Worm (Caenorhabditis elegans): ENCODE results near the gene ZK652.8.

The ZK652.8 gene

DNA sequence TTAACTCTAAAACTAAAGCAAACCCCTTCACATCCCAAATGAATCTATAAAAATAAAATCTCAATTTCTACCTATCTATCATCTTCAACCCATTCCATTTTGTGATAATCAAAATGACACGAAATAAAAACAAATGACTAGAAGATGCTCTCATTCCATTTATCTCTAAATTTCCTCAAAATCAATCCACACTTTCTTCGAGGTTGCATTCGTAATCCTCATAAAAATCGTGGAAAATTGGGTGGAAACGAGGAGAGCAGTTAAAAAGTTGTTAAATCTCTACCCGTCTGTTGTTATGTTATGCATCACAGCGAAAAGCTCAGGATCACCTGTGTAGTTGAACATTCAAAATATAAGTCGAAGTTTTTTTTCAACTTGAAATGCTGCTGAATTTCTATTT lies 36.5 kb downstream of the ZK652.8 start (continued):
- TF ChIP-seq ceh-91 (GFP tag; IDR thresholded peaks at IDR 0.05) (no peak), ceh-79 (tag; optimal IDR thresholded peaks at IDR 0.05) (no peak)

- TF ChIP-seq dpff-1 (tag; optimal IDR thresholded peaks at IDR 0.05), result no peak
- TF ChIP-seq ceh-27 (GFP tag; optimal IDR thresholded peaks at IDR 0.05), result no peak
- no peak for TF ChIP-seq Y95B8A.8 (GFP tag; IDR thresholded peaks at IDR 0.05)
- TF ChIP-seq akir-1 (GFP tag; optimal IDR thresholded peaks at IDR 0.05), result no peak
- no peak for TF ChIP-seq chd-7 (tag; optimal IDR thresholded peaks at IDR 0.05)
- no peak for TF ChIP-seq F55B11.4 (tag; optimal IDR thresholded peaks at IDR 0.05; ENCODE audit: borderline replicate concordance, insufficient read depth)
- no peak for TF ChIP-seq F49E8.2 (tag; optimal IDR thresholded peaks at IDR 0.05; ENCODE audit: insufficient read depth)
- TF ChIP-seq ceh-40 (GFP tag; IDR thresholded peaks at IDR 0.05), result no peak
- no peak for TF ChIP-seq tbp1 (GFP tag; optimal IDR thresholded peaks at IDR 0.05)
- no peak for TF ChIP-seq pha-4 (tag; optimal IDR thresholded peaks at IDR 0.05)
- TF ChIP-seq lin-26 (GFP tag; IDR thresholded peaks at IDR 0.05), result no peak
- no peak for TF ChIP-seq cebp-2 (GFP tag; IDR thresholded peaks at IDR 0.05)
- no peak for TF ChIP-seq madf-10 (tag; optimal IDR thresholded peaks at IDR 0.05)
- no peak for TF ChIP-seq repo-1 (tag; optimal IDR thresholded peaks at IDR 0.05)
- no peak for TF ChIP-seq egl-18 (GFP tag; IDR thresholded peaks at IDR 0.05)
- TF ChIP-seq F23B12.7 (tag; optimal IDR thresholded peaks at IDR 0.05; ENCODE audit: insufficient read depth), result no peak
- TF ChIP-seq aptf-2 (GFP tag; conservative IDR thresholded peaks at IDR 0.05), result no peak
- no peak for TF ChIP-seq lir-1 (GFP tag; conservative IDR thresholded peaks at IDR 0.05)
Observed at ce11 chrIII:7805253-7805652, 38.2 kb downstream of the ZK652.8 start.

ce11 chrIII:7795311-7795710 lies 48.1 kb downstream of the ZK652.8 start, which contains the start of gene cyk-7:
Gene cyk-7 (minus strand): TSS chrIII:7795409.
- TF ChIP-seq nhr-179 (tag; optimal IDR thresholded peaks at IDR 0.05), result no peak
- TF ChIP-seq repo-1 (tag; optimal IDR thresholded peaks at IDR 0.05), result no peak
- TF ChIP-seq hsf-1 (GFP tag; IDR thresholded peaks at IDR 0.05), result 0 out of 2 replicates have a peak, but pooled peaks have one; percentile 42
- TF ChIP-seq madf-6 (GFP tag; IDR thresholded peaks at IDR 0.05), result no peak; the same call in none of the 2 replicates
- TF ChIP-seq attf-6 (GFP tag; IDR thresholded peaks at IDR 0.05), result no peak
- TF ChIP-seq fkh-3 (tag; optimal IDR thresholded peaks at IDR 0.05), result no peak
- no peak for TF ChIP-seq pha-4 (tag; optimal IDR thresholded peaks at IDR 0.05)
- peak; percentile 69 for TF ChIP-seq xnd-1 (tag; optimal IDR thresholded peaks at IDR 0.05)
- TF ChIP-seq mxl-1 (tag; optimal IDR thresholded peaks at IDR 0.05), result no peak
- TF ChIP-seq nfya-1 (tag; optimal IDR thresholded peaks at IDR 0.05; ENCODE audit: borderline replicate concordance, insufficient read depth), result no peak
- no peak; the same call in 1 of the 2 replicates for TF ChIP-seq dox-1 (GFP tag; IDR thresholded peaks at IDR 0.05)
- no peak for TF ChIP-seq hlh-12 (tag; optimal IDR thresholded peaks at IDR 0.05)
- TF ChIP-seq ztf-28 (GFP tag; IDR thresholded peaks at IDR 0.05), result no peak
- TF ChIP-seq Y95B8A.8 (GFP tag; IDR thresholded peaks at IDR 0.05), result no peak
- TF ChIP-seq F23B12.7 (tag; optimal IDR thresholded peaks at IDR 0.05; ENCODE audit: insufficient read depth), result peak; percentile 51
- TF ChIP-seq somi-1 (GFP tag; optimal IDR thresholded peaks at IDR 0.05), result no peak
- no peak for TF ChIP-seq nhr-80 (tag; optimal IDR thresholded peaks at IDR 0.05)
- no peak for TF ChIP-seq Y56A3A.18 (GFP tag; IDR thresholded peaks at IDR 0.05)
- no peak for TF ChIP-seq B0019.2 (GFP tag; conservative IDR thresholded peaks at IDR 0.05)
- peak; percentile 24 for TF ChIP-seq snpc-1.1 (tag; optimal IDR thresholded peaks at IDR 0.05; ENCODE audit: insufficient read depth)
- TF ChIP-seq dpl-1 (GFP tag; optimal IDR thresholded peaks at IDR 0.05), result peak; percentile 77
- no peak for TF ChIP-seq nhr-120 (GFP tag; IDR thresholded peaks at IDR 0.05)
- TF ChIP-seq hmg-1.2 (GFP tag; IDR thresholded peaks at IDR 0.05), result no peak
- no peak for TF ChIP-seq snpc-4 (GFP tag; optimal IDR thresholded peaks at IDR 0.05)
- peak in 1 of 4 experiments; percentile 28 for TF ChIP-seq snpc-4 (tag; optimal IDR thresholded peaks at IDR 0.05)
- no peak for TF ChIP-seq unc-130 (GFP tag; optimal IDR thresholded peaks at IDR 0.05)
- no peak for TF ChIP-seq F55B11.4 (tag; optimal IDR thresholded peaks at IDR 0.05; ENCODE audit: borderline replicate concordance, insufficient read depth)
- TF ChIP-seq attf-5 (GFP tag; optimal IDR thresholded peaks at IDR 0.05), result no peak
- TF ChIP-seq egl-18 (GFP tag; IDR thresholded peaks at IDR 0.05), result no peak
- TF ChIP-seq lsy-27 (tag; optimal IDR thresholded peaks at IDR 0.05; ENCODE audit: borderline replicate concordance, insufficient read depth), result no peak
- no peak for TF ChIP-seq madf-3 (GFP tag; IDR thresholded peaks at IDR 0.05)
- TF ChIP-seq let-526 (GFP tag; IDR thresholded peaks at IDR 0.05), result no peak

Data from whole organism, young adult.